Worm (Caenorhabditis elegans) whole organism, L3 larva: ENCODE results near the gene F55A4.7.

ENCODE experiments used
- R02D3.7 ChIP-seq: fragments of 150-350 bp; optimal IDR thresholded peaks from 2 replicates; lab custom pipeline; 2014; ENCODE audit warnings: missing biosample characterization, missing genetic modification characterization
- ceh-82 ChIP-seq: fragments of 150-350 bp; optimal IDR thresholded peaks from 2 replicates; lab custom pipeline; 2014; ENCODE audit warnings: missing biosample characterization, missing genetic modification characterization
- egl-5 ChIP-seq: fragments of 150-350 bp; optimal IDR thresholded peaks from 2 replicates; lab custom pipeline; 2017; ENCODE audit warnings: missing biosample characterization, missing genetic modification reagents, missing genetic modification characterization, inconsistent platforms
- elt-3 ChIP-seq, 3 experiments: fragments of 150-350 bp in 1 of 3; sonication (generic microtip) in 2 of 3; optimal IDR thresholded peaks; 2 replicates in 2 of 3; 4 replicates in 1 of 3; lab custom pipeline; 2014 to 2017; ENCODE audit warnings: missing biosample characterization in 3 of 3, missing genetic modification characterization in 3 of 3
- eor-1 ChIP-seq, 2 experiments: fragments of 150-350 bp; optimal IDR thresholded peaks; 2 replicates each; lab custom pipeline; 2014 to 2018; ENCODE audit warnings: missing biosample characterization in 2 of 2, missing genetic modification characterization in 2 of 2
- fkh-10 ChIP-seq: sonication (generic microtip); optimal IDR thresholded peaks from 2 replicates; lab custom pipeline; 2017; ENCODE audit warnings: missing biosample characterization, missing genetic modification reagents, missing genetic modification characterization
- nfya-1 ChIP-seq: sonication (generic microtip); optimal IDR thresholded peaks from 2 replicates; lab custom pipeline; 2017; ENCODE audit warnings: missing genetic modification characterization, mild to moderate bottlenecking, missing compliant biosample characterization, antibody characterized with exemption, moderate library complexity; ENCODE audit not compliant: insufficient read depth
- nhr-237 ChIP-seq: fragments of 150-350 bp; optimal IDR thresholded peaks from 2 replicates; lab custom pipeline; 2014; ENCODE audit warnings: missing biosample characterization, missing genetic modification characterization
- pha-4 ChIP-seq: fragments of 150-350 bp; optimal IDR thresholded peaks from 2 replicates; lab custom pipeline; 2014; ENCODE audit warnings: missing biosample characterization, missing genetic modification reagents, missing genetic modification characterization
- unc-39 ChIP-seq: sonication (generic microtip); optimal IDR thresholded peaks from 4 replicates; lab custom pipeline; 2017; ENCODE audit warnings: missing biosample characterization, missing genetic modification characterization
- unc-62 ChIP-seq: fragments of 150-350 bp; sonication (generic microtip); optimal IDR thresholded peaks from 4 replicates; lab custom pipeline; 2014; ENCODE audit warnings: missing biosample characterization, missing genetic modification reagents, missing genetic modification characterization
- zag-1 ChIP-seq: fragments of 150-350 bp; optimal IDR thresholded peaks from 2 replicates; lab custom pipeline; 2014; ENCODE audit warnings: missing biosample characterization, missing genetic modification characterization

DNA sequence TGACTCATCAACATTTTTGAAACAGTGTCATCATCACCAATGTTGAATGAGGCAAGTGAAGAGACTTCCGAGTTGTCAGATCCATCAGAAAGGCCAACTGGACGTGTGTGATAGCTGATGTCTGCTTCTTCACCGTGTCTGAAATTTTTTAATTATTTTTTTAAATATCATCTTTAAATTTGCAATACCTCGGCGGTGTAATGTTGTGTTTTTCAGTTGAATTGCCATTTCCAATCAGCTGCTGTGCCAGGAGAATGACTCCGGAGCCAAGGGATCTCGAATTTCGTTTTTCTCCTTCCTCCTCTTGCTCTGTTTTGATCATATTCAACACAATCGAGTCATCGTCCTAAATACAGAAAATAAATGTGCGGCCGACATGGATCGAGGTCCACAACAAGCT lies 46.8 kb upstream of the F55A4.7 start:
- TF ChIP-seq unc-62 (GFP tag; lab: Kevin White, UChicago), result no peak
- no peak for TF ChIP-seq R02D3.7
- no peak for TF ChIP-seq unc-39 (tag; lab: Kevin White, UChicago)
- TF ChIP-seq zag-1, result no peak
- no peak for TF ChIP-seq pha-4 (tag; lab: Kevin White, UChicago)
- TF ChIP-seq fkh-10 (GFP tag; lab: Kevin White, UChicago), result no peak
- TF ChIP-seq eor-1 (tag; optimal IDR thresholded peaks at IDR 0.05; lab: Kevin White, UChicago), result no peak
- no peak for TF ChIP-seq egl-5
- TF ChIP-seq nhr-237 (tag; lab: Kevin White, UChicago), result no peak
- no peak for TF ChIP-seq ceh-82
- no peak for TF ChIP-seq nfya-1 (tag; lab: Kevin White, UChicago)
- TF ChIP-seq elt-3 (tag; optimal IDR thresholded peaks at IDR 0.05; lab: Kevin White, UChicago), result no peak
